Fruit fly (Drosophila melanogaster) whole organism, embryonic: ENCODE measurements around the gene PLCXD.
A peak's percentile ranks its signal among the peaks of the same experiment; 100 is the strongest.

Experiments
- Abd-B ChIP-seq: fragments of 200-800 bp; sonication (Bioruptor generic); optimal IDR thresholded peaks from 2 replicates; lab custom pipeline; 2018; ENCODE audit warnings: missing biosample characterization, mild to moderate bottlenecking, missing genetic modification characterization, moderate library complexity
- Blimp-1 ChIP-seq: fragments of 200-800 bp; sonication (Bioruptor generic); optimal IDR thresholded peaks from 3 replicates; lab custom pipeline; 2018; ENCODE audit warnings: missing biosample characterization, missing genetic modification characterization, mild to moderate bottlenecking, moderate library complexity, missing genetic modification reagents
- CG10462 ChIP-seq: fragments of 200-800 bp; sonication (Bioruptor generic); optimal IDR thresholded peaks from 2 replicates; lab custom pipeline; 2016; ENCODE audit warnings: missing biosample characterization, missing genetic modification characterization
- CG12219 ChIP-seq: fragments of 200-800 bp; sonication (Bioruptor generic); optimal IDR thresholded peaks from 3 replicates; lab custom pipeline; 2018; ENCODE audit warnings: missing biosample characterization, mild to moderate bottlenecking, missing genetic modification characterization
- CG12299 ChIP-seq: fragments of 200-800 bp; sonication (Bioruptor generic); optimal IDR thresholded peaks from 2 replicates; lab custom pipeline; 2018; ENCODE audit warnings: missing biosample characterization, mild to moderate bottlenecking, missing genetic modification characterization
- CG12769 ChIP-seq: fragments of 200-800 bp; sonication (Bioruptor generic); optimal IDR thresholded peaks from 2 replicates; lab custom pipeline; 2019; ENCODE audit warnings: missing biosample characterization, mild to moderate bottlenecking, missing genetic modification characterization, moderate library complexity
- CG15601 ChIP-seq: fragments of 200-800 bp; sonication (Bioruptor generic); optimal IDR thresholded peaks from 3 replicates; lab custom pipeline; 2019; ENCODE audit warnings: missing biosample characterization, mild to moderate bottlenecking, missing genetic modification characterization, moderate library complexity
- CG1832 ChIP-seq: fragments of 200-800 bp; sonication (Bioruptor generic); optimal IDR thresholded peaks from 2 replicates; lab custom pipeline; 2017; ENCODE audit warnings: missing biosample characterization, mild to moderate bottlenecking, missing genetic modification characterization, inconsistent platforms
- CG31224 ChIP-seq: fragments of 200-800 bp; sonication (Bioruptor generic); IDR thresholded peaks from 2 replicates; pipeline ENCODE4 v1.3.6; 2022; ENCODE audit warnings: missing biosample characterization, missing genetic modification characterization
- CG33557 ChIP-seq: fragments of 200-800 bp; sonication (Bioruptor generic); optimal IDR thresholded peaks from 2 replicates; lab custom pipeline; 2019; ENCODE audit warnings: missing biosample characterization, mild to moderate bottlenecking, missing genetic modification characterization, moderate library complexity
- CG34376 ChIP-seq: fragments of 200-800 bp; sonication (Bioruptor generic); optimal IDR thresholded peaks from 2 replicates; lab custom pipeline; 2018; ENCODE audit warnings: missing biosample characterization, mild to moderate bottlenecking, missing genetic modification characterization
- CG5180 ChIP-seq: fragments of 200-800 bp; sonication (Bioruptor generic); optimal IDR thresholded peaks from 3 replicates; lab custom pipeline; 2017; ENCODE audit warnings: missing biosample characterization, missing genetic modification characterization, mild to moderate bottlenecking, moderate library complexity, missing genetic modification reagents
- CG8290 ChIP-seq, 3 experiments: fragments of 200-800 bp; sonication (Bioruptor generic); optimal IDR thresholded peaks; 2 replicates each; lab custom pipeline; 2016 to 2019; ENCODE audit warnings: missing biosample characterization in 3 of 3, missing genetic modification characterization in 3 of 3, mild to moderate bottlenecking in 2 of 3, moderate library complexity in 1 of 3
- CG8388 ChIP-seq: fragments of 200-800 bp; sonication (Bioruptor generic); optimal IDR thresholded peaks from 2 replicates; lab custom pipeline; 2019; ENCODE audit warnings: missing biosample characterization, mild to moderate bottlenecking, missing genetic modification characterization, moderate library complexity
- CrebB ChIP-seq: fragments of 200-800 bp; sonication (Bioruptor generic); optimal IDR thresholded peaks from 3 replicates; lab custom pipeline; 2018; ENCODE audit warnings: missing biosample characterization, mild to moderate bottlenecking, missing genetic modification characterization
- Deaf1 ChIP-seq: fragments of 200-800 bp; optimal IDR thresholded peaks from 3 replicates; lab custom pipeline; 2019; ENCODE audit warnings: missing biosample characterization, mild to moderate bottlenecking, missing genetic modification characterization, moderate library complexity
- Dek ChIP-seq: fragments of 200-800 bp; sonication (Bioruptor generic); optimal IDR thresholded peaks from 3 replicates; lab custom pipeline; 2019; ENCODE audit warnings: missing biosample characterization, mild to moderate bottlenecking, missing genetic modification characterization, moderate library complexity
- GATAe ChIP-seq: fragments of 200-800 bp; sonication (Bioruptor generic); conservative IDR thresholded peaks from 2 replicates; pipeline ENCODE4 v1.3.6; 2022; ENCODE audit warnings: missing biosample characterization, missing genetic modification characterization
- HLHmδ ChIP-seq: fragments of 200-800 bp; sonication (Bioruptor generic); optimal IDR thresholded peaks from 2 replicates; lab custom pipeline; 2018; ENCODE audit warnings: missing biosample characterization, mild to moderate bottlenecking, missing genetic modification characterization, moderate library complexity
- HmgD ChIP-seq: fragments of 200-800 bp; sonication (Bioruptor generic); optimal IDR thresholded peaks from 3 replicates; lab custom pipeline; 2016; ENCODE audit warnings: missing biosample characterization, missing genetic modification characterization
- HmgZ ChIP-seq: fragments of 200-800 bp; sonication (Bioruptor generic); optimal IDR thresholded peaks from 2 replicates; lab custom pipeline; 2018; ENCODE audit warnings: missing biosample characterization, mild to moderate bottlenecking, missing genetic modification characterization
- Hr3 ChIP-seq: fragments of 200-800 bp; sonication (Bioruptor generic); optimal IDR thresholded peaks from 3 replicates; lab custom pipeline; 2016; ENCODE audit warnings: missing biosample characterization, missing genetic modification characterization
- Hr78 ChIP-seq, 2 experiments: fragments of 200-800 bp in 1 of 2; fragments of >200 bp in 1 of 2; sonication (Bioruptor generic) in 1 of 2; optimal IDR thresholded peaks; 2 replicates each; lab custom pipeline; 2017 to 2019; ENCODE audit warnings: missing biosample characterization in 2 of 2, missing genetic modification characterization in 2 of 2, mild to moderate bottlenecking in 1 of 2, moderate library complexity in 1 of 2
- Lhr ChIP-seq: fragments of 200-800 bp; sonication (Bioruptor generic); optimal IDR thresholded peaks from 3 replicates; lab custom pipeline; 2017; ENCODE audit warnings: mild to moderate bottlenecking, missing biosample characterization, missing genetic modification reagents, missing genetic modification characterization
- Nf-YB ChIP-seq: fragments of 200-800 bp; sonication (Bioruptor generic); optimal IDR thresholded peaks from 3 replicates; lab custom pipeline; 2019; ENCODE audit warnings: missing biosample characterization, mild to moderate bottlenecking, missing genetic modification characterization, moderate library complexity
- Nf-YC ChIP-seq: fragments of 200-800 bp; optimal IDR thresholded peaks from 3 replicates; lab custom pipeline; 2019; ENCODE audit warnings: missing biosample characterization, mild to moderate bottlenecking, missing genetic modification characterization, moderate library complexity
- NfI ChIP-seq: fragments of 200-800 bp; sonication (Bioruptor generic); optimal IDR thresholded peaks from 3 replicates; lab custom pipeline; 2018; ENCODE audit warnings: missing biosample characterization, mild to moderate bottlenecking, missing genetic modification characterization, moderate library complexity
- Pdp1 ChIP-seq, 2 experiments: fragments of 200-800 bp; sonication (Bioruptor generic); optimal IDR thresholded peaks; 3 replicates each; lab custom pipeline; 2016; ENCODE audit warnings: missing biosample characterization in 2 of 2, missing genetic modification characterization in 2 of 2, mild to moderate bottlenecking in 1 of 2, moderate library complexity in 1 of 2
- Vsx1 ChIP-seq: fragments of 200-800 bp; sonication (Bioruptor generic); optimal IDR thresholded peaks from 2 replicates; lab custom pipeline; 2017; ENCODE audit warnings: missing biosample characterization, mild to moderate bottlenecking, missing genetic modification characterization, missing genetic modification reagents
- abd-A ChIP-seq: fragments of 200-800 bp; sonication (Bioruptor generic); optimal IDR thresholded peaks from 3 replicates; lab custom pipeline; 2019; ENCODE audit warnings: missing biosample characterization, mild to moderate bottlenecking, missing genetic modification characterization, moderate library complexity
- caup ChIP-seq: fragments of 200-800 bp; sonication (Bioruptor generic); optimal IDR thresholded peaks from 3 replicates; lab custom pipeline; 2017; ENCODE audit warnings: missing biosample characterization, mild to moderate bottlenecking, missing genetic modification characterization, moderate library complexity; ENCODE audit not compliant: severe bottlenecking
- cwo ChIP-seq: fragments of 200-800 bp; sonication (Bioruptor generic); optimal IDR thresholded peaks from 3 replicates; lab custom pipeline; 2017; ENCODE audit warnings: missing biosample characterization, missing genetic modification characterization, mild to moderate bottlenecking, moderate library complexity, missing genetic modification reagents
- ems ChIP-seq: fragments of 200-800 bp; sonication (Bioruptor generic); optimal IDR thresholded peaks from 3 replicates; lab custom pipeline; 2016; ENCODE audit warnings: missing biosample characterization, missing genetic modification characterization
- exex ChIP-seq: fragments of 200-800 bp; sonication (Bioruptor generic); optimal IDR thresholded peaks from 4 replicates; lab custom pipeline; 2018; ENCODE audit warnings: missing biosample characterization, mild to moderate bottlenecking, missing genetic modification characterization, moderate library complexity
- ftz-f1 ChIP-seq: fragments of 200-800 bp; sonication (Bioruptor generic); optimal IDR thresholded peaks from 2 replicates; lab custom pipeline; 2016; ENCODE audit warnings: missing biosample characterization, missing genetic modification characterization
- grau ChIP-seq: fragments of 200-800 bp; optimal IDR thresholded peaks from 3 replicates; lab custom pipeline; 2019; ENCODE audit warnings: missing biosample characterization, mild to moderate bottlenecking, missing genetic modification characterization, moderate library complexity
- gsb-n ChIP-seq: fragments of 200-800 bp; sonication (Bioruptor generic); optimal IDR thresholded peaks from 3 replicates; lab custom pipeline; 2018; ENCODE audit warnings: missing biosample characterization, mild to moderate bottlenecking, missing genetic modification characterization
- inv ChIP-seq: fragments of 200-800 bp; sonication (Bioruptor generic); IDR thresholded peaks from 2 replicates; pipeline ENCODE4 v1.3.6; 2022; ENCODE audit warnings: missing biosample characterization, missing genetic modification characterization; ENCODE audit not compliant: partially characterized antibody
- kni ChIP-seq: fragments of 200-800 bp; sonication (Bioruptor generic); optimal IDR thresholded peaks from 3 replicates; lab custom pipeline; 2017; ENCODE audit warnings: mild to moderate bottlenecking, missing biosample characterization, missing genetic modification reagents, missing genetic modification characterization
- lola ChIP-seq, 3 experiments: fragments of >200 bp in 2 of 3; fragments of 200-800 bp in 1 of 3; sonication (Bioruptor generic) in 1 of 3; optimal IDR thresholded peaks; 2 replicates each; lab custom pipeline; 2017 to 2019; ENCODE audit warnings: missing biosample characterization in 3 of 3, missing genetic modification characterization in 3 of 3, mild to moderate bottlenecking in 1 of 3, moderate library complexity in 1 of 3
- org-1 ChIP-seq: fragments of 200-800 bp; sonication (Bioruptor generic); optimal IDR thresholded peaks from 2 replicates; lab custom pipeline; 2017; ENCODE audit warnings: missing biosample characterization, missing genetic modification characterization
- pros ChIP-seq: fragments of 200-800 bp; sonication (Bioruptor generic); optimal IDR thresholded peaks from 3 replicates; lab custom pipeline; 2019; ENCODE audit warnings: missing biosample characterization, mild to moderate bottlenecking, missing genetic modification characterization, moderate library complexity
- run ChIP-seq: fragments of 200-800 bp; sonication (Bioruptor generic); optimal IDR thresholded peaks from 3 replicates; lab custom pipeline; 2018; ENCODE audit warnings: missing biosample characterization, mild to moderate bottlenecking, missing genetic modification characterization
- sd ChIP-seq: fragments of 200-800 bp; sonication (Bioruptor generic); optimal IDR thresholded peaks from 3 replicates; lab custom pipeline; 2018; ENCODE audit warnings: missing biosample characterization, mild to moderate bottlenecking, missing genetic modification characterization, moderate library complexity
- sug ChIP-seq: fragments of 200-800 bp; optimal IDR thresholded peaks from 2 replicates; lab custom pipeline; 2019; ENCODE audit warnings: missing biosample characterization, mild to moderate bottlenecking, missing genetic modification characterization, moderate library complexity

The PLCXD gene

dm6 chr2L:12005436-12006396 lies 43.5 kb upstream of the PLCXD start:
- TF ChIP-seq CG1832 (GFP tag; lab: Kevin White, UChicago) = peak; percentile 15
- no peak for TF ChIP-seq CG12219 (GFP tag; lab: Kevin White, UChicago)
- TF ChIP-seq grau (tag; lab: Kevin White, UChicago) = no peak
- TF ChIP-seq cwo (GFP tag; lab: Kevin White, UChicago) = peak; percentile 84
- peak; percentile 96 for TF ChIP-seq Nf-YC (tag; lab: Kevin White, UChicago)
- TF ChIP-seq Nf-YB (GFP tag; lab: Kevin White, UChicago) = peak; percentile 95
- no peak for TF ChIP-seq GATAe (GFP tag; lab: Robert Waterston, UW)
- TF ChIP-seq Deaf1 (tag; lab: Kevin White, UChicago) = peak; percentile 10
- peak; percentile 42 for TF ChIP-seq HLHmδ (GFP tag; lab: Kevin White, UChicago)
- TF ChIP-seq Vsx1 (GFP tag; lab: Kevin White, UChicago) = peak; percentile 86
- TF ChIP-seq HmgD = no peak
- peak; percentile 51 for TF ChIP-seq HmgZ (tag; lab: Kevin White, UChicago)
- TF ChIP-seq exex = peak; percentile 61
- no peak for TF ChIP-seq Dek (tag; lab: Kevin White, UChicago)
- TF ChIP-seq CG15601 (tag; lab: Kevin White, UChicago) = peak; percentile 21
- TF ChIP-seq inv (GFP tag; lab: Robert Waterston, UW) = no peak
- peak in 1 of 2 experiments; percentile 20 for TF ChIP-seq Pdp1 (GFP tag; optimal IDR thresholded peaks at IDR 0.05; lab: Kevin White, UChicago)
- TF ChIP-seq CG12769 (tag; lab: Kevin White, UChicago) = peak; percentile 100
- TF ChIP-seq Hr3 = peak; percentile 44
- TF ChIP-seq CG8388 (GFP tag; lab: Kevin White, UChicago) = no peak
- TF ChIP-seq CG10462 (GFP tag; lab: Kevin White, UChicago) = no peak
- TF ChIP-seq ems (GFP tag; lab: Kevin White, UChicago) = no peak
- TF ChIP-seq run (tag; lab: Kevin White, UChicago) = peak; percentile 97
- TF ChIP-seq org-1 (GFP tag; lab: Kevin White, UChicago) = peak; percentile 28
- TF ChIP-seq Blimp-1 (GFP tag; lab: Kevin White, UChicago) = peak; percentile 73
- TF ChIP-seq sug (tag; lab: Kevin White, UChicago) = peak; percentile 90
- TF ChIP-seq NfI = peak; percentile 87
- TF ChIP-seq lola (GFP tag; optimal IDR thresholded peaks at IDR 0.05; lab: Kevin White, UChicago) = no peak
- peak; percentile 81 for TF ChIP-seq Abd-B
- peak in 1 of 2 experiments; percentile 99 for TF ChIP-seq Hr78 (GFP tag; optimal IDR thresholded peaks at IDR 0.05; lab: Kevin White, UChicago)
- TF ChIP-seq CG8290 (GFP tag; optimal IDR thresholded peaks at IDR 0.05; lab: Kevin White, UChicago) = no peak
- peak in 1 of 2 experiments; percentile 55 for TF ChIP-seq CG8290 (tag; optimal IDR thresholded peaks at IDR 0.05; lab: Kevin White, UChicago)
- peak; percentile 16 for TF ChIP-seq caup (GFP tag; lab: Kevin White, UChicago)
- peak; percentile 13 for TF ChIP-seq ftz-f1
- peak; percentile 13 for TF ChIP-seq CG12299 (tag; lab: Kevin White, UChicago)
- peak; percentile 3 for TF ChIP-seq CrebB (tag; lab: Kevin White, UChicago)
- TF ChIP-seq CG33557 (GFP tag; lab: Kevin White, UChicago) = no peak
- peak; percentile 36 for TF ChIP-seq CG5180 (GFP tag; lab: Kevin White, UChicago)
- peak; percentile 99 for TF ChIP-seq abd-A (tag; lab: Kevin White, UChicago)
- peak; percentile 95 for TF ChIP-seq kni (GFP tag; lab: Kevin White, UChicago)
- no peak for TF ChIP-seq CG31224
- peak; percentile 82 for TF ChIP-seq gsb-n
- TF ChIP-seq pros (GFP tag; lab: Kevin White, UChicago) = peak; percentile 50
- TF ChIP-seq sd (tag; lab: Kevin White, UChicago) = peak; percentile 93
- peak; percentile 47 for TF ChIP-seq CG34376
- peak; percentile 28 for TF ChIP-seq Lhr (GFP tag; lab: Kevin White, UChicago)
